Fruit fly (Drosophila melanogaster) whole organism, embryonic: ENCODE measurements around the gene Cdk5alpha.

Source experiments
- Bgb ChIP-seq: fragments of 200-800 bp; sonication (Bioruptor generic); IDR thresholded peaks from 2 replicates; pipeline ENCODE4 v1.3.6; 2022; ENCODE audit warnings: missing biosample characterization, missing genetic modification characterization; ENCODE audit not compliant: partially characterized antibody
- CG10959 ChIP-seq: fragments of 200-800 bp; sonication (Bioruptor generic); IDR thresholded peaks from 2 replicates; pipeline ENCODE4 v1.3.6; 2022; ENCODE audit warnings: missing biosample characterization, missing genetic modification characterization
- CG12659 ChIP-seq: fragments of 200-800 bp; sonication (Bioruptor generic); optimal IDR thresholded peaks from 3 replicates; lab custom pipeline; 2017; ENCODE audit warnings: mild to moderate bottlenecking, missing biosample characterization, missing genetic modification reagents, missing genetic modification characterization
- CG14050 ChIP-seq: fragments of 200-800 bp; sonication (Bioruptor generic); IDR thresholded peaks from 3 replicates; pipeline ENCODE4 v1.3.6; 2022; ENCODE audit warnings: missing biosample characterization, missing genetic modification characterization
- CG14965 ChIP-seq: fragments of 200-800 bp; sonication (Bioruptor generic); optimal IDR thresholded peaks from 2 replicates; lab custom pipeline; 2016; ENCODE audit warnings: missing biosample characterization, missing genetic modification characterization, borderline replicate concordance
- CG15011 ChIP-seq: fragments of 200-800 bp; sonication (Bioruptor generic); optimal IDR thresholded peaks from 3 replicates; lab custom pipeline; 2018; ENCODE audit warnings: missing biosample characterization, mild to moderate bottlenecking, missing genetic modification characterization
- CG15269 ChIP-seq: fragments of 200-800 bp; sonication (Bioruptor generic); optimal IDR thresholded peaks from 2 replicates; lab custom pipeline; 2018; ENCODE audit warnings: missing biosample characterization, mild to moderate bottlenecking, missing genetic modification characterization, moderate library complexity
- CG15479 ChIP-seq: fragments of 200-800 bp; sonication (Bioruptor generic); optimal IDR thresholded peaks from 3 replicates; lab custom pipeline; 2019; ENCODE audit warnings: missing biosample characterization, mild to moderate bottlenecking, missing genetic modification characterization, moderate library complexity
- CG15696 ChIP-seq: fragments of 200-800 bp; sonication (Bioruptor generic); optimal IDR thresholded peaks from 2 replicates; lab custom pipeline; 2019; ENCODE audit warnings: missing biosample characterization, mild to moderate bottlenecking, missing genetic modification characterization, moderate library complexity
- CG1603 ChIP-seq: fragments of 200-800 bp; sonication (Bioruptor generic); optimal IDR thresholded peaks from 2 replicates; lab custom pipeline; 2019; ENCODE audit warnings: missing biosample characterization, mild to moderate bottlenecking, missing genetic modification characterization, moderate library complexity
- CG17328 ChIP-seq: fragments of 200-800 bp; sonication (Bioruptor generic); IDR thresholded peaks from 2 replicates; pipeline ENCODE4 v1.3.6; 2022; ENCODE audit warnings: missing biosample characterization, missing genetic modification characterization
- CG18262 ChIP-seq: fragments of 200-800 bp; optimal IDR thresholded peaks from 3 replicates; lab custom pipeline; 2019; ENCODE audit warnings: missing biosample characterization, mild to moderate bottlenecking, missing genetic modification characterization, moderate library complexity
- CG2889 ChIP-seq: fragments of 200-800 bp; sonication (Bioruptor generic); IDR thresholded peaks from 3 replicates; pipeline ENCODE4 v1.3.6; 2022; ENCODE audit warnings: missing biosample characterization, missing genetic modification characterization
- CG31441 ChIP-seq: fragments of 200-800 bp; sonication (Bioruptor generic); IDR thresholded peaks from 2 replicates; pipeline ENCODE4 v1.3.6; 2022; ENCODE audit warnings: missing biosample characterization, missing genetic modification characterization
- CG34224 ChIP-seq: fragments of 200-800 bp; sonication (Bioruptor generic); IDR thresholded peaks from 3 replicates; pipeline ENCODE4 v1.3.6; 2022; ENCODE audit warnings: missing biosample characterization, missing genetic modification characterization; ENCODE audit not compliant: partially characterized antibody
- CG5180 ChIP-seq: fragments of 200-800 bp; sonication (Bioruptor generic); optimal IDR thresholded peaks from 3 replicates; lab custom pipeline; 2017; ENCODE audit warnings: missing biosample characterization, missing genetic modification characterization, mild to moderate bottlenecking, moderate library complexity, missing genetic modification reagents
- CG5953 ChIP-seq: fragments of 200-800 bp; sonication (Bioruptor generic); IDR thresholded peaks from 2 replicates; pipeline ENCODE4 v1.3.6; 2022; ENCODE audit warnings: missing biosample characterization, missing genetic modification characterization
- CG6813 ChIP-seq: fragments of 200-800 bp; sonication (Bioruptor generic); optimal IDR thresholded peaks from 2 replicates; lab custom pipeline; 2017; ENCODE audit warnings: missing biosample characterization, missing genetic modification characterization, mild to moderate bottlenecking, moderate library complexity, missing genetic modification reagents
- CG7357 ChIP-seq: fragments of 200-800 bp; sonication (Bioruptor generic); IDR thresholded peaks from 3 replicates; pipeline ENCODE4 v1.3.6; 2022; ENCODE audit warnings: missing biosample characterization, missing genetic modification characterization
- CG8290 ChIP-seq, 3 experiments: fragments of 200-800 bp; sonication (Bioruptor generic); optimal IDR thresholded peaks; 2 replicates each; lab custom pipeline; 2016 to 2019; ENCODE audit warnings: missing biosample characterization in 3 of 3, missing genetic modification characterization in 3 of 3, mild to moderate bottlenecking in 2 of 3, moderate library complexity in 1 of 3
- CG9727 ChIP-seq: fragments of 200-800 bp; sonication (Bioruptor generic); optimal IDR thresholded peaks from 3 replicates; lab custom pipeline; 2017; ENCODE audit warnings: missing biosample characterization, mild to moderate bottlenecking, missing genetic modification characterization
- CrebB ChIP-seq: fragments of 200-800 bp; sonication (Bioruptor generic); optimal IDR thresholded peaks from 3 replicates; lab custom pipeline; 2018; ENCODE audit warnings: missing biosample characterization, mild to moderate bottlenecking, missing genetic modification characterization
- Dbx ChIP-seq: fragments of 200-800 bp; sonication (Bioruptor generic); IDR thresholded peaks from 3 replicates; pipeline ENCODE4 v1.3.6; 2022; ENCODE audit warnings: missing biosample characterization, missing genetic modification characterization
- Dfd ChIP-seq, 2 experiments: fragments of >200 bp; optimal IDR thresholded peaks; 2 replicates each; lab custom pipeline; 2017; ENCODE audit warnings: missing biosample characterization in 2 of 2, missing genetic modification characterization in 2 of 2
- Dll ChIP-seq: fragments of 200-800 bp; sonication (Bioruptor generic); IDR thresholded peaks from 4 replicates; pipeline ENCODE4 v1.3.6; 2022; ENCODE audit warnings: missing biosample characterization, missing genetic modification characterization; ENCODE audit not compliant: partially characterized antibody
- Dref ChIP-seq: fragments of 200-800 bp; sonication (Bioruptor generic); IDR thresholded peaks from 2 replicates; pipeline ENCODE4 v1.3.6; 2022; ENCODE audit warnings: missing biosample characterization, missing genetic modification characterization
- ERR ChIP-seq: fragments of 200-800 bp; sonication (Bioruptor generic); optimal IDR thresholded peaks from 2 replicates; lab custom pipeline; 2016; ENCODE audit warnings: missing biosample characterization, missing genetic modification characterization
- Hmr ChIP-seq: fragments of 200-800 bp; sonication (Bioruptor generic); optimal IDR thresholded peaks from 3 replicates; lab custom pipeline; 2017; ENCODE audit warnings: mild to moderate bottlenecking, missing biosample characterization, missing genetic modification reagents, missing genetic modification characterization
- Hmx ChIP-seq: fragments of 200-800 bp; sonication (Bioruptor generic); optimal IDR thresholded peaks from 2 replicates; lab custom pipeline; 2016; ENCODE audit warnings: missing biosample characterization, missing genetic modification characterization
- Hr51 ChIP-seq, 2 experiments: fragments of 200-800 bp; sonication (Bioruptor generic); optimal IDR thresholded peaks; 2 replicates in 1 of 2; 3 replicates in 1 of 2; lab custom pipeline; 2016 to 2018; ENCODE audit warnings: missing biosample characterization in 2 of 2, missing genetic modification characterization in 2 of 2, mild to moderate bottlenecking in 1 of 2, moderate library complexity in 1 of 2
- MBD-R2 ChIP-seq: fragments of 200-800 bp; sonication (Bioruptor generic); IDR thresholded peaks from 2 replicates; pipeline ENCODE4 v1.3.6; 2022; ENCODE audit warnings: missing biosample characterization, missing genetic modification characterization
- Max ChIP-seq: fragments of 200-800 bp; sonication (Bioruptor generic); optimal IDR thresholded peaks from 2 replicates; lab custom pipeline; 2016; ENCODE audit warnings: missing biosample characterization, mild to moderate bottlenecking, missing genetic modification characterization
- Meics ChIP-seq: fragments of 200-800 bp; sonication (Bioruptor generic); optimal IDR thresholded peaks from 2 replicates; lab custom pipeline; 2017; ENCODE audit warnings: missing biosample characterization, mild to moderate bottlenecking, missing genetic modification characterization
- Mes4 ChIP-seq: fragments of 200-800 bp; sonication (Bioruptor generic); optimal IDR thresholded peaks from 2 replicates; lab custom pipeline; 2016; ENCODE audit warnings: missing biosample characterization, missing genetic modification characterization
- Ptx1 ChIP-seq: fragments of 200-800 bp; sonication (Bioruptor generic); IDR thresholded peaks from 2 replicates; pipeline ENCODE4 v1.3.6; 2022; ENCODE audit warnings: missing biosample characterization, missing genetic modification characterization
- Ssrp ChIP-seq: fragments of 200-800 bp; sonication (Bioruptor generic); optimal IDR thresholded peaks from 2 replicates; lab custom pipeline; 2018; ENCODE audit warnings: missing biosample characterization, mild to moderate bottlenecking, missing genetic modification characterization, moderate library complexity
- YL-1 ChIP-seq: fragments of 200-800 bp; sonication (Bioruptor generic); optimal IDR thresholded peaks from 3 replicates; lab custom pipeline; 2017; ENCODE audit warnings: missing biosample characterization, mild to moderate bottlenecking, missing genetic modification characterization
- crp ChIP-seq, 2 experiments: fragments of 200-800 bp; sonication (Bioruptor generic); optimal IDR thresholded peaks; 2 replicates in 1 of 2; 3 replicates in 1 of 2; lab custom pipeline; 2017; ENCODE audit warnings: missing biosample characterization in 2 of 2, missing genetic modification characterization in 2 of 2, mild to moderate bottlenecking in 1 of 2, moderate library complexity in 1 of 2
- fd102C ChIP-seq: fragments of 200-800 bp; sonication (Bioruptor generic); optimal IDR thresholded peaks from 2 replicates; lab custom pipeline; 2018; ENCODE audit warnings: missing biosample characterization, mild to moderate bottlenecking, missing genetic modification characterization, moderate library complexity
- ham ChIP-seq: fragments of 200-800 bp; sonication (Bioruptor generic); IDR thresholded peaks from 2 replicates; pipeline ENCODE4 v1.3.6; 2022; ENCODE audit warnings: missing biosample characterization, missing genetic modification characterization
- inv ChIP-seq: fragments of 200-800 bp; sonication (Bioruptor generic); IDR thresholded peaks from 2 replicates; pipeline ENCODE4 v1.3.6; 2022; ENCODE audit warnings: missing biosample characterization, missing genetic modification characterization; ENCODE audit not compliant: partially characterized antibody
- kah ChIP-seq: fragments of 200-800 bp; sonication (Bioruptor generic); optimal IDR thresholded peaks from 2 replicates; lab custom pipeline; 2018; ENCODE audit warnings: missing biosample characterization, mild to moderate bottlenecking, missing genetic modification characterization
- nerfin-1 ChIP-seq: fragments of 200-800 bp; sonication (Bioruptor generic); optimal IDR thresholded peaks from 3 replicates; lab custom pipeline; 2019; ENCODE audit warnings: missing biosample characterization, mild to moderate bottlenecking, missing genetic modification characterization, moderate library complexity
- pb ChIP-seq: fragments of 200-800 bp; sonication (Bioruptor generic); optimal IDR thresholded peaks from 3 replicates; lab custom pipeline; 2016; ENCODE audit warnings: missing biosample characterization, missing genetic modification characterization
- prd ChIP-seq, 3 experiments: fragments of >200 bp in 2 of 3; fragments of 200-800 bp in 1 of 3; sonication (Bioruptor generic) in 1 of 3; optimal IDR thresholded peaks in 2 of 3; IDR thresholded peaks in 1 of 3; 2 replicates in 2 of 3; 3 replicates in 1 of 3; pipeline versions ENCODE4 v1.3.6 to Lab custom; 2017 to 2022; ENCODE audit warnings: missing biosample characterization in 1 of 3, missing genetic modification characterization in 1 of 3
- run ChIP-seq: fragments of 200-800 bp; sonication (Bioruptor generic); optimal IDR thresholded peaks from 3 replicates; lab custom pipeline; 2018; ENCODE audit warnings: missing biosample characterization, mild to moderate bottlenecking, missing genetic modification characterization
- tap ChIP-seq: fragments of 200-800 bp; optimal IDR thresholded peaks from 3 replicates; lab custom pipeline; 2019; ENCODE audit warnings: missing biosample characterization, mild to moderate bottlenecking, missing genetic modification characterization, moderate library complexity
- tup ChIP-seq: fragments of 200-800 bp; sonication (Bioruptor generic); optimal IDR thresholded peaks from 2 replicates; lab custom pipeline; 2016; ENCODE audit warnings: missing biosample characterization, mild to moderate bottlenecking, missing genetic modification characterization, moderate library complexity

Cdk5alpha gene

dm6 chr2L:10299810-10300147 is 11.0 kb downstream of the Cdk5alpha start, which contains the start of gene CYLD (continued):
- TF ChIP-seq CG5953 (GFP tag; lab: Robert Waterston, UW) (no peak), CG15269 (tag; lab: Kevin White, UChicago) (peak; percentile 81), CG9727 (GFP tag; lab: Kevin White, UChicago) (peak; percentile 72), Hr51 (GFP tag; optimal IDR thresholded peaks at IDR 0.05; lab: Kevin White, UChicago) (peak in 1 of 2 experiments; percentile 81), CG15696 (peak; percentile 49), inv (GFP tag; lab: Robert Waterston, UW) (no peak), CG14965 (GFP tag; lab: Kevin White, UChicago) (no peak), Hmr (GFP tag; lab: Kevin White, UChicago) (no peak), CG18262 (tag; lab: Kevin White, UChicago) (peak; percentile 83), tap (tag; lab: Kevin White, UChicago) (peak; percentile 68), CG15479 (GFP tag; lab: Kevin White, UChicago) (no peak), crp (GFP tag; optimal IDR thresholded peaks at IDR 0.05; lab: Kevin White, UChicago) (no peak), CG15011 (GFP tag; lab: Kevin White, UChicago) (peak; percentile 16), Ssrp (tag; lab: Kevin White, UChicago) (peak; percentile 63), CG8290 (GFP tag; optimal IDR thresholded peaks at IDR 0.05; lab: Kevin White, UChicago) (peak; percentile 4), CG8290 (tag; optimal IDR thresholded peaks at IDR 0.05; lab: Kevin White, UChicago) (peak in 1 of 2 experiments; percentile 75), CG34224 (GFP tag; lab: Robert Waterston, UW) (peak; percentile 35; the same call in 1 of the 3 replicates), Dfd (GFP tag; optimal IDR thresholded peaks at IDR 0.05; lab: Kevin White, UChicago) (no peak), CG17328 (GFP tag; lab: Robert Waterston, UW) (peak; percentile 82), prd (optimal IDR thresholded peaks at IDR 0.05; lab: Kevin White, UChicago) (no peak), prd (GFP tag; IDR thresholded peaks at IDR 0.05; lab: Robert Waterston, UW) (peak; percentile 67), CG5180 (GFP tag; lab: Kevin White, UChicago) (no peak), Ptx1 (GFP tag; lab: Robert Waterston, UW) (no peak; the same call in 1 of the 2 replicates), run (tag; lab: Kevin White, UChicago) (no peak), Max (peak; percentile 29), CG31441 (peak; percentile 76), fd102C (GFP tag; lab: Kevin White, UChicago) (no peak), CG2889 (GFP tag; lab: Robert Waterston, UW) (no peak), kah (GFP tag; lab: Kevin White, UChicago) (no peak), Hmx (GFP tag; lab: Kevin White, UChicago) (peak; percentile 32), ham (GFP tag; lab: Robert Waterston, UW) (no peak), CG6813 (GFP tag; lab: Kevin White, UChicago) (no peak), MBD-R2 (peak; percentile 56), CG14050 (peak; percentile 47; the same call in 1 of the 3 replicates), Dref (peak; percentile 65), Mes4 (GFP tag; lab: Kevin White, UChicago) (no peak), Bgb (GFP tag; lab: Robert Waterston, UW) (no peak; the same call in 1 of the 2 replicates), Dbx (GFP tag; lab: Robert Waterston, UW) (peak; percentile 57; the same call in 1 of the 3 replicates), CG1603 (tag; lab: Kevin White, UChicago) (peak; percentile 76), CG7357 (GFP tag; lab: Robert Waterston, UW) (0 out of 3 replicates have a peak, but pooled peaks have one; percentile 18), YL-1 (GFP tag; lab: Kevin White, UChicago) (no peak), nerfin-1 (peak; percentile 37), pb (GFP tag; lab: Kevin White, UChicago) (no peak), Meics (GFP tag; lab: Kevin White, UChicago) (peak; percentile 76), CG10959 (no peak), CG12659 (GFP tag; lab: Kevin White, UChicago) (peak; percentile 67), CrebB (tag; lab: Kevin White, UChicago) (no peak), tup (no peak), ERR (GFP tag; lab: Kevin White, UChicago) (no peak), Dll (GFP tag; lab: Robert Waterston, UW) (peak; percentile 58; the same call in 1 of the 4 replicates)
